Fruit fly (Drosophila melanogaster) whole organism, embryonic: ENCODE data around the gene CG6168.

Experiments used
- Atf6 ChIP-seq: fragments of 200-800 bp; sonication (Bioruptor generic); IDR thresholded peaks from 2 replicates; pipeline ENCODE4 v1.3.6; 2022; ENCODE audit warnings: missing biosample characterization, missing genetic modification characterization
- CG10321 ChIP-seq: fragments of 200-800 bp; sonication (Bioruptor generic); IDR thresholded peaks from 2 replicates; pipeline ENCODE4 v1.3.6; 2022; ENCODE audit warnings: missing biosample characterization, missing genetic modification characterization
- CG10366 ChIP-seq: fragments of 200-800 bp; sonication (Bioruptor generic); IDR thresholded peaks from 2 replicates; pipeline ENCODE4 v1.3.6; 2022; ENCODE audit warnings: missing biosample characterization, missing genetic modification characterization
- CG11560 ChIP-seq: fragments of 200-800 bp; sonication (Bioruptor generic); IDR thresholded peaks from 3 replicates; pipeline ENCODE4 v1.3.6; 2022; ENCODE audit warnings: missing biosample characterization, missing genetic modification characterization
- CG12071 ChIP-seq: fragments of 200-800 bp; sonication (Bioruptor generic); optimal IDR thresholded peaks from 3 replicates; lab custom pipeline; 2018; ENCODE audit warnings: missing biosample characterization, mild to moderate bottlenecking, missing genetic modification characterization
- CG1233 ChIP-seq: fragments of 200-800 bp; sonication (Bioruptor generic); optimal IDR thresholded peaks from 4 replicates; lab custom pipeline; 2018; ENCODE audit warnings: missing biosample characterization, mild to moderate bottlenecking, missing genetic modification characterization
- CG14441 ChIP-seq: fragments of 200-800 bp; sonication (Bioruptor generic); IDR thresholded peaks from 2 replicates; pipeline ENCODE4 v1.3.6; 2022; ENCODE audit warnings: missing biosample characterization, missing genetic modification characterization
- CG1647 ChIP-seq: fragments of 200-800 bp; sonication (Bioruptor generic); optimal IDR thresholded peaks from 3 replicates; lab custom pipeline; 2016; ENCODE audit warnings: missing biosample characterization, missing genetic modification characterization
- CG16815 ChIP-seq: fragments of 200-800 bp; sonication (Bioruptor generic); optimal IDR thresholded peaks from 3 replicates; lab custom pipeline; 2017; ENCODE audit warnings: missing biosample characterization, mild to moderate bottlenecking, missing genetic modification characterization
- CG17361 ChIP-seq: fragments of 200-800 bp; sonication (Bioruptor generic); IDR thresholded peaks from 3 replicates; pipeline ENCODE4 v1.3.6; 2022; ENCODE audit warnings: missing biosample characterization, missing genetic modification characterization
- CG1832 ChIP-seq: fragments of 200-800 bp; sonication (Bioruptor generic); optimal IDR thresholded peaks from 2 replicates; lab custom pipeline; 2017; ENCODE audit warnings: missing biosample characterization, mild to moderate bottlenecking, missing genetic modification characterization, inconsistent platforms
- CG32767 ChIP-seq: fragments of 200-800 bp; sonication (Bioruptor generic); IDR thresholded peaks from 2 replicates; pipeline ENCODE4 v1.3.6; 2022; ENCODE audit warnings: missing biosample characterization, missing genetic modification characterization
- CG32772 ChIP-seq: fragments of 200-800 bp; sonication (Bioruptor generic); IDR thresholded peaks from 2 replicates; pipeline ENCODE4 v1.3.6; 2022; ENCODE audit warnings: missing biosample characterization, missing genetic modification characterization
- CG3281 ChIP-seq: fragments of 200-800 bp; sonication (Bioruptor generic); optimal IDR thresholded peaks from 3 replicates; lab custom pipeline; 2017; ENCODE audit warnings: missing biosample characterization, mild to moderate bottlenecking, missing genetic modification characterization
- CG4404 ChIP-seq: fragments of 200-800 bp; sonication (Bioruptor generic); IDR thresholded peaks from 2 replicates; pipeline ENCODE4 v1.3.6; 2022; ENCODE audit warnings: missing biosample characterization, missing genetic modification characterization
- CG5180 ChIP-seq: fragments of 200-800 bp; sonication (Bioruptor generic); optimal IDR thresholded peaks from 3 replicates; lab custom pipeline; 2017; ENCODE audit warnings: missing biosample characterization, missing genetic modification characterization, mild to moderate bottlenecking, moderate library complexity, missing genetic modification reagents
- CG7372 ChIP-seq: fragments of 200-800 bp; sonication (Bioruptor generic); IDR thresholded peaks from 2 replicates; pipeline ENCODE4 v1.3.6; 2022; ENCODE audit warnings: missing biosample characterization, missing genetic modification characterization
- CG8290 ChIP-seq, 3 experiments: fragments of 200-800 bp; sonication (Bioruptor generic); optimal IDR thresholded peaks; 2 replicates each; lab custom pipeline; 2016 to 2019; ENCODE audit warnings: missing biosample characterization in 3 of 3, missing genetic modification characterization in 3 of 3, mild to moderate bottlenecking in 2 of 3, moderate library complexity in 1 of 3
- CG9932 ChIP-seq: fragments of 200-800 bp; sonication (Bioruptor generic); IDR thresholded peaks from 2 replicates; pipeline ENCODE4 v1.3.6; 2022; ENCODE audit warnings: missing biosample characterization, missing genetic modification characterization
- Dip3 ChIP-seq: fragments of 200-800 bp; sonication (Bioruptor generic); optimal IDR thresholded peaks from 3 replicates; lab custom pipeline; 2016; ENCODE audit warnings: missing biosample characterization, missing genetic modification characterization
- Fer2 ChIP-seq: fragments of 200-800 bp; sonication (Bioruptor generic); optimal IDR thresholded peaks from 2 replicates; lab custom pipeline; 2018; ENCODE audit warnings: missing biosample characterization, mild to moderate bottlenecking, missing genetic modification characterization, moderate library complexity
- HLH54F ChIP-seq: fragments of 200-800 bp; sonication (Bioruptor generic); optimal IDR thresholded peaks from 3 replicates; lab custom pipeline; 2016; ENCODE audit warnings: missing biosample characterization, missing genetic modification characterization
- HmgD ChIP-seq: fragments of 200-800 bp; sonication (Bioruptor generic); optimal IDR thresholded peaks from 3 replicates; lab custom pipeline; 2016; ENCODE audit warnings: missing biosample characterization, missing genetic modification characterization
- Hsf ChIP-seq: fragments of 200-800 bp; sonication (Bioruptor generic); optimal IDR thresholded peaks from 3 replicates; lab custom pipeline; 2016; ENCODE audit warnings: missing biosample characterization, missing genetic modification characterization
- MESR4 ChIP-seq: fragments of 200-800 bp; sonication (Bioruptor generic); optimal IDR thresholded peaks from 2 replicates; lab custom pipeline; 2018; ENCODE audit warnings: missing biosample characterization, mild to moderate bottlenecking, missing genetic modification characterization, moderate library complexity
- Med ChIP-seq: fragments of 200-800 bp; sonication (Bioruptor generic); peaks from one replicate; lab custom pipeline; 2016; ENCODE audit warnings: missing biosample characterization, missing genetic modification characterization, mild to moderate bottlenecking, inconsistent platforms, moderate library complexity
- Nf-YB ChIP-seq: fragments of 200-800 bp; sonication (Bioruptor generic); optimal IDR thresholded peaks from 3 replicates; lab custom pipeline; 2019; ENCODE audit warnings: missing biosample characterization, mild to moderate bottlenecking, missing genetic modification characterization, moderate library complexity
- Pdp1 ChIP-seq, 2 experiments: fragments of 200-800 bp; sonication (Bioruptor generic); optimal IDR thresholded peaks; 3 replicates each; lab custom pipeline; 2016; ENCODE audit warnings: missing biosample characterization in 2 of 2, missing genetic modification characterization in 2 of 2, mild to moderate bottlenecking in 1 of 2, moderate library complexity in 1 of 2
- Spps ChIP-seq: fragments of 200-800 bp; sonication (Bioruptor generic); optimal IDR thresholded peaks from 2 replicates; lab custom pipeline; 2018; ENCODE audit warnings: missing biosample characterization, mild to moderate bottlenecking, missing genetic modification characterization
- Trl ChIP-seq, 3 experiments: fragments of >200 bp in 2 of 3; fragments of 200-800 bp in 1 of 3; sonication (Bioruptor generic) in 1 of 3; optimal IDR thresholded peaks; 2 replicates in 1 of 3; 3 replicates in 2 of 3; lab custom pipeline; 2016 to 2017; ENCODE audit warnings: missing biosample characterization in 1 of 3, missing genetic modification characterization in 1 of 3
- ap ChIP-seq: fragments of 200-800 bp; sonication (Bioruptor generic); IDR thresholded peaks from 2 replicates; pipeline ENCODE4 v1.3.6; 2022; ENCODE audit warnings: missing biosample characterization, missing genetic modification characterization
- ash1 ChIP-seq: fragments of 200-800 bp; sonication (Bioruptor generic); optimal IDR thresholded peaks from 2 replicates; lab custom pipeline; 2018; ENCODE audit warnings: missing biosample characterization, mild to moderate bottlenecking, missing genetic modification characterization
- bigmax ChIP-seq: fragments of 200-800 bp; sonication (Bioruptor generic); optimal IDR thresholded peaks from 2 replicates; lab custom pipeline; 2018; ENCODE audit warnings: missing biosample characterization, mild to moderate bottlenecking, missing genetic modification characterization
- bsh ChIP-seq, 2 experiments: fragments of 200-800 bp; sonication (Bioruptor generic); optimal IDR thresholded peaks; 2 replicates each; lab custom pipeline; 2017 to 2018; ENCODE audit warnings: mild to moderate bottlenecking in 2 of 2, missing biosample characterization in 2 of 2, missing genetic modification characterization in 2 of 2, moderate library complexity in 1 of 2
- ci ChIP-seq: fragments of 200-800 bp; sonication (Bioruptor generic); IDR thresholded peaks from 3 replicates; pipeline ENCODE4 v1.3.6; 2022; ENCODE audit warnings: missing biosample characterization, missing genetic modification characterization
- dysf ChIP-seq: fragments of 200-800 bp; sonication (Bioruptor generic); IDR thresholded peaks from 3 replicates; pipeline ENCODE4 v1.3.6; 2022; ENCODE audit warnings: missing biosample characterization, missing genetic modification characterization
- fd64A ChIP-seq: fragments of 200-800 bp; sonication (Bioruptor generic); optimal IDR thresholded peaks from 3 replicates; lab custom pipeline; 2018; ENCODE audit warnings: missing biosample characterization, mild to moderate bottlenecking, missing genetic modification characterization
- grn ChIP-seq: fragments of 200-800 bp; sonication (Bioruptor generic); optimal IDR thresholded peaks from 3 replicates; lab custom pipeline; 2017; ENCODE audit warnings: missing biosample characterization, missing genetic modification characterization
- h ChIP-seq: fragments of >200 bp; optimal IDR thresholded peaks from 2 replicates; lab custom pipeline; 2017
- hkb ChIP-seq, 2 experiments: fragments of 200-800 bp in 1 of 2; fragments of >200 bp in 1 of 2; sonication (Bioruptor generic) in 1 of 2; IDR thresholded peaks in 1 of 2; optimal IDR thresholded peaks in 1 of 2; 2 replicates each; pipeline versions ENCODE4 v1.3.6 to Lab custom; 2017 to 2022; ENCODE audit warnings: missing biosample characterization in 1 of 2, missing genetic modification characterization in 1 of 2
- mirr ChIP-seq: fragments of 200-800 bp; sonication (Bioruptor generic); optimal IDR thresholded peaks from 3 replicates; lab custom pipeline; 2018; ENCODE audit warnings: missing biosample characterization, mild to moderate bottlenecking, missing genetic modification characterization
- scrt ChIP-seq: fragments of 200-800 bp; sonication (Bioruptor generic); optimal IDR thresholded peaks from 2 replicates; lab custom pipeline; 2018; ENCODE audit warnings: missing biosample characterization, mild to moderate bottlenecking, missing genetic modification characterization, moderate library complexity
- sens ChIP-seq: fragments of 200-800 bp; sonication (Bioruptor generic); peaks from one replicate; lab custom pipeline; 2016; ENCODE audit warnings: missing biosample characterization, missing genetic modification characterization
- unpg ChIP-seq: fragments of 200-800 bp; sonication (Bioruptor generic); optimal IDR thresholded peaks from 3 replicates; lab custom pipeline; 2018; ENCODE audit warnings: missing biosample characterization, mild to moderate bottlenecking, missing genetic modification characterization, moderate library complexity
- vnd ChIP-seq: fragments of 200-800 bp; sonication (Bioruptor generic); IDR thresholded peaks from 3 replicates; pipeline ENCODE4 v1.3.6; 2022; ENCODE audit warnings: missing biosample characterization, missing genetic modification characterization; ENCODE audit not compliant: partially characterized antibody
- zfh1 ChIP-seq: fragments of 200-800 bp; sonication (Bioruptor generic); IDR thresholded peaks from 3 replicates; pipeline ENCODE4 v1.3.6; 2022; ENCODE audit warnings: missing biosample characterization, missing genetic modification characterization
- zfh2 ChIP-seq: fragments of 200-800 bp; sonication (Bioruptor generic); optimal IDR thresholded peaks from 2 replicates; lab custom pipeline; 2016; ENCODE audit warnings: missing biosample characterization, missing genetic modification characterization

The CG6168 gene

DNA sequence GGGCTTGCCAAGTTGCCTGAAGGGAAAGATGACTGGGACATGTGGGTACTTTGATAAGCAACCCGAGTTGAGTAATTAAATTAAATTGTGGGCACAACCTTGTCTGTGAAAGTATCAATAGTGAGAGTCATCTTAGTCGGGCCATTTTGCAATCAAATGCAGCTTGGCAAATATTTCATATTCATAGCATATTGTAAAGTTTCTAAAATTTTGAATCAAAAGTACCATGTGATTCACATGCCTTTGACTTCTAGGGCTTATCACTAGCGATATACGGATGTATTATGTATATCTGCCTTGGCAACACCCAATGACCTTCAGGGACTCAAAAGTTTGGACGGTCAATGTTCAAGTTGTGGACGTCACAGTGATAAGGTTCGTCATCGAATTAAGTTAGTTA is 31.3 kb downstream of the CG6168 start (continued):
- no peak for TF ChIP-seq Trl (optimal IDR thresholded peaks at IDR 0.05; lab: Kevin White, UChicago)
- TF ChIP-seq Trl (GFP tag; optimal IDR thresholded peaks at IDR 0.05; lab: Kevin White, UChicago): no peak
- no peak for TF ChIP-seq ap
- TF ChIP-seq Med (GFP tag; lab: Kevin White, UChicago): peak; percentile 85
- peak; percentile 32 for TF ChIP-seq grn (GFP tag; lab: Kevin White, UChicago)
- no peak for TF ChIP-seq zfh2 (GFP tag; lab: Kevin White, UChicago)
- TF ChIP-seq scrt (GFP tag; lab: Kevin White, UChicago): no peak
- TF ChIP-seq CG3281 (GFP tag; lab: Kevin White, UChicago): peak; percentile 16
- TF ChIP-seq vnd: no peak
- TF ChIP-seq CG10321 (GFP tag; lab: Robert Waterston, UW): no peak
- no peak for TF ChIP-seq Nf-YB (GFP tag; lab: Kevin White, UChicago)
- no peak for TF ChIP-seq CG7372 (GFP tag; lab: Robert Waterston, UW)
- TF ChIP-seq Pdp1 (GFP tag; optimal IDR thresholded peaks at IDR 0.05; lab: Kevin White, UChicago): peak in 1 of 2 experiments; percentile 64
- peak; percentile 13 for TF ChIP-seq fd64A (GFP tag; lab: Kevin White, UChicago)
- peak; percentile 73 for TF ChIP-seq mirr
- TF ChIP-seq bsh (GFP tag; optimal IDR thresholded peaks at IDR 0.05; lab: Kevin White, UChicago): peak in 1 of 2 experiments; percentile 22
- no peak for TF ChIP-seq CG1832 (GFP tag; lab: Kevin White, UChicago)
- TF ChIP-seq HmgD: no peak
- no peak for TF ChIP-seq CG8290 (GFP tag; optimal IDR thresholded peaks at IDR 0.05; lab: Kevin White, UChicago)
- peak in 1 of 2 experiments; percentile 38 for TF ChIP-seq CG8290 (tag; optimal IDR thresholded peaks at IDR 0.05; lab: Kevin White, UChicago)
- TF ChIP-seq Atf6 (GFP tag; lab: Robert Waterston, UW): peak; percentile 51; the same call in 1 of the 2 replicates
- TF ChIP-seq CG1233 (GFP tag; lab: Kevin White, UChicago): peak; percentile 34
- TF ChIP-seq MESR4: no peak
- TF ChIP-seq h (lab: Kevin White, UChicago): no peak
- TF ChIP-seq sens (GFP tag; lab: Kevin White, UChicago): no peak
- no peak for TF ChIP-seq Fer2 (tag; lab: Kevin White, UChicago)
- TF ChIP-seq CG9932: no peak
- no peak for TF ChIP-seq CG1647
- no peak for TF ChIP-seq CG4404 (GFP tag; lab: Robert Waterston, UW)
- TF ChIP-seq CG32767 (GFP tag; lab: Robert Waterston, UW): no peak
- TF ChIP-seq zfh1 (GFP tag; lab: Robert Waterston, UW): 0 out of 3 replicates have a peak, but pooled peaks have one; percentile 11
- no peak for TF ChIP-seq CG16815 (GFP tag; lab: Kevin White, UChicago)

DNA sequence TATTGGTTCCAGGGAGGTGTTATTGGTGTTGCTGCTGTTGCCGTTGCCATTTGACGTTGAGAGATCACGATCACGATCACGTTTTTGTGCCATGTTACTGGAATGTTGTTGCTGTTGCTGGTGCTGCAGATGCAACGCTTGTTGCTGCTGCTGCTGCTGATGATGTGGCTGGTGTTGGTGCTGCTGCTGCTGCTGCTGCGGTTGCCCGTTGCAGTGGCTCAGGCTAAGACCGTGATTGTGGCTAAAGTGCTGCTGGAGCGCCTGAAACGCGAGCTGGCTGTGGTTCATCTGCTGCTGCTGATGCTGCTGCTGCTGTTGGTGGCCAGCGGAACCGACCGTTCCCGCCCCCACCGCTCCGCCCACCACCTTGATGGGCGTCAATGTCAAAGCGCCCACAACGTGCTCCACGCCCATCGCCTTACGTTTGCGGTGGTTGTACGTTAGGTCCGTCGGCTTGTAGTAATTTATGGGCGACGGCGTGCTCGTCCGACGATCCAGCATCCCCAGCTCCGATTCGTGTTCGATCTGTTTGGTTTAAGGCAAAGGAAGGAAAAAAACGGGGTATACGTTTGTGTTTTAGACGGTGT is 32.3 kb downstream of the CG6168 start:
- TF ChIP-seq CG32772 (GFP tag; lab: Robert Waterston, UW): 0 out of 2 replicates have a peak, but pooled peaks have one; percentile 9
- TF ChIP-seq Hsf: no peak
- no peak for TF ChIP-seq Dip3 (GFP tag; lab: Kevin White, UChicago)
- TF ChIP-seq mirr: no peak
- 0 out of 3 replicates have a peak, but pooled peaks have one; percentile 54 for TF ChIP-seq ci (GFP tag; lab: Robert Waterston, UW)
- no peak for TF ChIP-seq bigmax
- 0 out of 3 replicates have a peak, but pooled peaks have one; percentile 8 for TF ChIP-seq CG11560 (tag; lab: Robert Waterston, UW)
- no peak for TF ChIP-seq unpg (GFP tag; lab: Kevin White, UChicago)
- TF ChIP-seq ash1 (GFP tag; lab: Kevin White, UChicago): no peak
- no peak for TF ChIP-seq Spps (tag; lab: Kevin White, UChicago)
- no peak for TF ChIP-seq zfh2 (GFP tag; lab: Kevin White, UChicago)
- TF ChIP-seq zfh1 (GFP tag; lab: Robert Waterston, UW): 0 out of 3 replicates have a peak, but pooled peaks have one; percentile 11
- no peak for TF ChIP-seq CG17361 (GFP tag; lab: Robert Waterston, UW)
- no peak for TF ChIP-seq CG5180 (GFP tag; lab: Kevin White, UChicago)
- peak; percentile 23 for TF ChIP-seq CG1832 (GFP tag; lab: Kevin White, UChicago)
- no peak for TF ChIP-seq CG3281 (GFP tag; lab: Kevin White, UChicago)
- TF ChIP-seq Atf6 (GFP tag; lab: Robert Waterston, UW): 0 out of 2 replicates have a peak, but pooled peaks have one; percentile 16
- TF ChIP-seq HLH54F (GFP tag; lab: Kevin White, UChicago): no peak
- TF ChIP-seq CG12071: no peak
- no peak for TF ChIP-seq hkb (optimal IDR thresholded peaks at IDR 0.05; lab: Kevin White, UChicago)
- TF ChIP-seq hkb (GFP tag; IDR thresholded peaks at IDR 0.05; lab: Robert Waterston, UW): no peak
- no peak for TF ChIP-seq CG10366 (GFP tag; lab: Robert Waterston, UW)
- 0 out of 3 replicates have a peak, but pooled peaks have one; percentile 28 for TF ChIP-seq dysf (GFP tag; lab: Robert Waterston, UW)
- TF ChIP-seq CG14441 (GFP tag; lab: Robert Waterston, UW): peak; percentile 11; the same call in 1 of the 2 replicates
